Worm (Caenorhabditis elegans) whole organism, late embryonic: ENCODE data around the gene ddl-1.

Experiments used
- K09A11.1 ChIP-seq: sonication (generic microtip); optimal IDR thresholded peaks from 2 replicates; lab custom pipeline; 2017; ENCODE audit warnings: antibody characterized with exemption, mild to moderate bottlenecking, missing genetic modification characterization, missing compliant biosample characterization; ENCODE audit not compliant: insufficient read depth
- ama-1 ChIP-seq: fragments of 150-350 bp; optimal IDR thresholded peaks from 2 replicates; lab custom pipeline; 2014
- ceh-6 ChIP-seq: fragments of 200-800 bp; sonication (Bioruptor generic); optimal IDR thresholded peaks from 2 replicates; lab custom pipeline; 2018; ENCODE audit warnings: mild to moderate bottlenecking, missing genetic modification characterization, missing compliant biosample characterization
- dve-1 ChIP-seq: sonication (generic microtip); optimal IDR thresholded peaks from 2 replicates; lab custom pipeline; 2017; ENCODE audit warnings: antibody characterized with exemption, mild to moderate bottlenecking, missing genetic modification characterization, missing compliant biosample characterization
- elt-2 ChIP-seq: sonication (generic microtip); optimal IDR thresholded peaks from 2 replicates; lab custom pipeline; 2016; ENCODE audit warnings: missing genetic modification reagents, missing genetic modification characterization, missing compliant biosample characterization
- hlh-8 ChIP-seq: sonication (generic microtip); optimal IDR thresholded peaks from 2 replicates; lab custom pipeline; 2016; ENCODE audit warnings: missing genotype, missing genetic modification characterization, missing compliant biosample characterization

Gene ddl-1

ce11 chrII:5599326-5600044, 48.7 kb downstream of the ddl-1 start, which contains the start of gene C17G10.10:
Gene C17G10.10 (minus strand): TSS chrII:5599376.
- TF ChIP-seq dve-1 (tag; lab: Kevin White, UChicago) (peak; percentile 35), ama-1 (lab: Kevin White, UChicago) (peak; percentile 17), elt-2 (tag; lab: Kevin White, UChicago) (peak; percentile 70), K09A11.1 (no peak), ceh-6 (GFP tag; lab: Kevin White, UChicago) (no peak), hlh-8 (tag; lab: Kevin White, UChicago) (no peak)
